Worm (Caenorhabditis elegans) whole organism, L2 larva: ENCODE data around the gene rict-1.

ENCODE experiments used
- ama-1 ChIP-seq: fragments of 150-350 bp; optimal IDR thresholded peaks from 2 replicates; lab custom pipeline; 2018; ENCODE audit warnings: inconsistent platforms
- ceh-82 ChIP-seq: fragments of 150-350 bp; optimal IDR thresholded peaks from 2 replicates; lab custom pipeline; 2014; ENCODE audit warnings: missing biosample characterization, missing genetic modification characterization
- elt-3 ChIP-seq: sonication (generic microtip); optimal IDR thresholded peaks from 2 replicates; lab custom pipeline; 2017; ENCODE audit warnings: missing biosample characterization, missing genetic modification characterization
- lin-39 ChIP-seq: fragments of 150-350 bp; optimal IDR thresholded peaks from 2 replicates; lab custom pipeline; 2014; ENCODE audit warnings: missing biosample characterization, missing genetic modification reagents, missing genetic modification characterization
- nhr-10 ChIP-seq: sonication (generic microtip); optimal IDR thresholded peaks from 2 replicates; lab custom pipeline; 2017; ENCODE audit warnings: missing biosample characterization, missing genetic modification characterization
- nhr-11 ChIP-seq: fragments of 150-350 bp; optimal IDR thresholded peaks from 2 replicates; lab custom pipeline; 2014; ENCODE audit warnings: missing biosample characterization, missing genetic modification characterization
- nhr-21 ChIP-seq: fragments of 150-350 bp; optimal IDR thresholded peaks from 2 replicates; lab custom pipeline; 2014; ENCODE audit warnings: missing biosample characterization, missing genetic modification characterization
- nhr-77 ChIP-seq: fragments of 150-350 bp; optimal IDR thresholded peaks from 2 replicates; lab custom pipeline; 2014; ENCODE audit warnings: missing biosample characterization, missing genetic modification characterization
- snpc-4 ChIP-seq: fragments of 150-350 bp; optimal IDR thresholded peaks from 2 replicates; lab custom pipeline; 2014; ENCODE audit warnings: missing biosample characterization, missing genetic modification characterization
- unc-62 ChIP-seq: fragments of 150-350 bp; optimal IDR thresholded peaks from 2 replicates; lab custom pipeline; 2014; ENCODE audit warnings: missing biosample characterization, missing genetic modification reagents, missing genetic modification characterization
- ztf-4 ChIP-seq: fragments of 150-350 bp; optimal IDR thresholded peaks from 2 replicates; lab custom pipeline; 2014; ENCODE audit warnings: missing biosample characterization, missing genetic modification characterization

DNA sequence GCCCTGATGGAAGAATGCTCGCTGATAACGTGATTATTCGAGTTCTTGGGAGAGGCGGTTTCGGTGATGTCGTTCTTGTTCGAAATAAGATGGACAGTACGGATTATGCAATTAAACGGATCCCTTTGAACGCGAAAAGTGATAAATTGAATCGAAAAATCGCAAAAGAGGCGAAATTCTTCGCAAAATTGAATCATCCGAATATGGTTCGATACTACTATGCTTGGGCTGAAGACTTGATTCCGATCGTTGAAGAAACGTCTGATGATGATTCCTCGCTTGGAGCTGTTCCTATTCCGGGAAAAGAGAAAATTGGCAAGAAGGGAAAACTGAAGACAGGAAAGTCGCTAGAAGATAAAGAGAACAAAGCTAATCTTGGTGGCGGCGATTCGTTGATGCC lies 30.7 kb downstream of the rict-1 start:
- TF ChIP-seq lin-39 (tag; lab: Kevin White, UChicago), result no peak
- no peak for TF ChIP-seq nhr-21 (tag; lab: Kevin White, UChicago)
- TF ChIP-seq elt-3 (tag; lab: Kevin White, UChicago), result no peak
- TF ChIP-seq ztf-4, result no peak
- TF ChIP-seq nhr-77 (tag; lab: Kevin White, UChicago), result no peak
- TF ChIP-seq snpc-4 (tag; lab: Kevin White, UChicago), result no peak
- no peak for TF ChIP-seq nhr-10
- TF ChIP-seq unc-62 (GFP tag; lab: Kevin White, UChicago), result no peak
- TF ChIP-seq ceh-82 (tag; lab: Kevin White, UChicago), result no peak
- TF ChIP-seq nhr-11 (tag; lab: Kevin White, UChicago), result no peak
- TF ChIP-seq ama-1 (lab: Kevin White, UChicago), result no peak
